Fruit fly (Drosophila melanogaster) whole organism, embryonic: ENCODE results near the gene CG11353.

Experiments used
- ATbp ChIP-seq: fragments of 200-800 bp; sonication (Bioruptor generic); optimal IDR thresholded peaks from 2 replicates; lab custom pipeline; 2017; ENCODE audit warnings: missing biosample characterization, mild to moderate bottlenecking, missing genetic modification characterization, missing genetic modification reagents
- Adf1 ChIP-seq: fragments of 200-800 bp; sonication (Bioruptor generic); IDR thresholded peaks from 2 replicates; pipeline ENCODE4 v1.3.6; 2022; ENCODE audit warnings: missing biosample characterization, missing genetic modification characterization
- CG11695 ChIP-seq: fragments of 200-800 bp; sonication (Bioruptor generic); IDR thresholded peaks from 3 replicates; pipeline ENCODE4 v1.3.6; 2022; ENCODE audit warnings: missing biosample characterization, missing genetic modification characterization
- CG12071 ChIP-seq: fragments of 200-800 bp; sonication (Bioruptor generic); optimal IDR thresholded peaks from 3 replicates; lab custom pipeline; 2018; ENCODE audit warnings: missing biosample characterization, mild to moderate bottlenecking, missing genetic modification characterization
- CG1233 ChIP-seq: fragments of 200-800 bp; sonication (Bioruptor generic); optimal IDR thresholded peaks from 4 replicates; lab custom pipeline; 2018; ENCODE audit warnings: missing biosample characterization, mild to moderate bottlenecking, missing genetic modification characterization
- CG12942 ChIP-seq: fragments of 200-800 bp; sonication (Bioruptor generic); optimal IDR thresholded peaks from 3 replicates; lab custom pipeline; 2016; ENCODE audit warnings: missing biosample characterization, missing genetic modification characterization
- CG14050 ChIP-seq: fragments of 200-800 bp; sonication (Bioruptor generic); IDR thresholded peaks from 3 replicates; pipeline ENCODE4 v1.3.6; 2022; ENCODE audit warnings: missing biosample characterization, missing genetic modification characterization
- CG1603 ChIP-seq: fragments of 200-800 bp; sonication (Bioruptor generic); optimal IDR thresholded peaks from 2 replicates; lab custom pipeline; 2019; ENCODE audit warnings: missing biosample characterization, mild to moderate bottlenecking, missing genetic modification characterization, moderate library complexity
- CG1647 ChIP-seq: fragments of 200-800 bp; sonication (Bioruptor generic); optimal IDR thresholded peaks from 3 replicates; lab custom pipeline; 2016; ENCODE audit warnings: missing biosample characterization, missing genetic modification characterization
- CG16813 ChIP-seq: fragments of 200-800 bp; sonication (Bioruptor generic); IDR thresholded peaks from 3 replicates; pipeline ENCODE4 v1.3.6; 2022; ENCODE audit warnings: missing biosample characterization, missing genetic modification characterization; ENCODE audit not compliant: partially characterized antibody
- CG17568 ChIP-seq: fragments of 200-800 bp; sonication (Bioruptor generic); optimal IDR thresholded peaks from 2 replicates; lab custom pipeline; 2018; ENCODE audit warnings: missing biosample characterization, mild to moderate bottlenecking, missing genetic modification characterization, moderate library complexity
- CG18619 ChIP-seq: fragments of 200-800 bp; sonication (Bioruptor generic); optimal IDR thresholded peaks from 3 replicates; lab custom pipeline; 2017; ENCODE audit warnings: missing biosample characterization, mild to moderate bottlenecking, missing genetic modification characterization
- CG2875 ChIP-seq: fragments of 200-800 bp; sonication (Bioruptor generic); optimal IDR thresholded peaks from 2 replicates; lab custom pipeline; 2017; ENCODE audit warnings: missing biosample characterization, mild to moderate bottlenecking, missing genetic modification characterization, missing genetic modification reagents
- CG31365 ChIP-seq: fragments of 200-800 bp; sonication (Bioruptor generic); optimal IDR thresholded peaks from 2 replicates; lab custom pipeline; 2018; ENCODE audit warnings: missing biosample characterization, mild to moderate bottlenecking, missing genetic modification characterization
- CG31441 ChIP-seq: fragments of 200-800 bp; sonication (Bioruptor generic); IDR thresholded peaks from 2 replicates; pipeline ENCODE4 v1.3.6; 2022; ENCODE audit warnings: missing biosample characterization, missing genetic modification characterization
- CG33557 ChIP-seq: fragments of 200-800 bp; sonication (Bioruptor generic); optimal IDR thresholded peaks from 2 replicates; lab custom pipeline; 2019; ENCODE audit warnings: missing biosample characterization, mild to moderate bottlenecking, missing genetic modification characterization, moderate library complexity
- CG4424 ChIP-seq: fragments of 200-800 bp; sonication (Bioruptor generic); optimal IDR thresholded peaks from 3 replicates; lab custom pipeline; 2016; ENCODE audit warnings: missing biosample characterization, missing genetic modification characterization
- CG6854 ChIP-seq: fragments of 200-800 bp; sonication (Bioruptor generic); optimal IDR thresholded peaks from 3 replicates; lab custom pipeline; 2017; ENCODE audit warnings: missing biosample characterization, mild to moderate bottlenecking, missing genetic modification characterization
- CG7928 ChIP-seq: fragments of 200-800 bp; sonication (Bioruptor generic); optimal IDR thresholded peaks from 2 replicates; lab custom pipeline; 2017; ENCODE audit warnings: missing biosample characterization, mild to moderate bottlenecking, missing genetic modification characterization
- CG9817 ChIP-seq: fragments of 200-800 bp; sonication (Bioruptor generic); optimal IDR thresholded peaks from 2 replicates; lab custom pipeline; 2018; ENCODE audit warnings: missing biosample characterization, mild to moderate bottlenecking, missing genetic modification characterization, moderate library complexity
- CrebB ChIP-seq: fragments of 200-800 bp; sonication (Bioruptor generic); optimal IDR thresholded peaks from 3 replicates; lab custom pipeline; 2018; ENCODE audit warnings: missing biosample characterization, mild to moderate bottlenecking, missing genetic modification characterization
- D19A ChIP-seq: fragments of 200-800 bp; optimal IDR thresholded peaks from 3 replicates; lab custom pipeline; 2019; ENCODE audit warnings: missing biosample characterization, mild to moderate bottlenecking, missing genetic modification characterization, moderate library complexity
- Deaf1 ChIP-seq: fragments of 200-800 bp; optimal IDR thresholded peaks from 3 replicates; lab custom pipeline; 2019; ENCODE audit warnings: missing biosample characterization, mild to moderate bottlenecking, missing genetic modification characterization, moderate library complexity
- Dip2 ChIP-seq: fragments of 200-800 bp; sonication (Bioruptor generic); IDR thresholded peaks from 2 replicates; pipeline ENCODE4 v1.3.6; 2022; ENCODE audit warnings: missing biosample characterization, missing genetic modification characterization
- Drgx ChIP-seq: fragments of 200-800 bp; sonication (Bioruptor generic); IDR thresholded peaks from 2 replicates; pipeline ENCODE4 v1.3.6; 2022; ENCODE audit warnings: missing biosample characterization, missing genetic modification characterization
- Gug ChIP-seq: fragments of 200-800 bp; sonication (Bioruptor generic); IDR thresholded peaks from 4 replicates; pipeline ENCODE4 v1.3.6; 2022; ENCODE audit warnings: missing biosample characterization, missing genetic modification characterization
- HmgZ ChIP-seq: fragments of 200-800 bp; sonication (Bioruptor generic); optimal IDR thresholded peaks from 2 replicates; lab custom pipeline; 2018; ENCODE audit warnings: missing biosample characterization, mild to moderate bottlenecking, missing genetic modification characterization
- Lim3 ChIP-seq: fragments of 200-800 bp; sonication (Bioruptor generic); IDR thresholded peaks from 2 replicates; pipeline ENCODE4 v1.3.6; 2022; ENCODE audit warnings: missing biosample characterization, missing genetic modification characterization
- Meics ChIP-seq: fragments of 200-800 bp; sonication (Bioruptor generic); optimal IDR thresholded peaks from 2 replicates; lab custom pipeline; 2017; ENCODE audit warnings: missing biosample characterization, mild to moderate bottlenecking, missing genetic modification characterization
- Myb ChIP-seq: fragments of 200-800 bp; sonication (Bioruptor generic); optimal IDR thresholded peaks from 2 replicates; lab custom pipeline; 2016; ENCODE audit warnings: missing biosample characterization, missing genetic modification characterization
- NK7.1 ChIP-seq: fragments of 200-800 bp; sonication (Bioruptor generic); optimal IDR thresholded peaks from 3 replicates; lab custom pipeline; 2016; ENCODE audit warnings: missing biosample characterization, missing genetic modification characterization
- Ptx1 ChIP-seq: fragments of 200-800 bp; sonication (Bioruptor generic); IDR thresholded peaks from 2 replicates; pipeline ENCODE4 v1.3.6; 2022; ENCODE audit warnings: missing biosample characterization, missing genetic modification characterization
- Sox100B ChIP-seq: fragments of 200-800 bp; sonication (Bioruptor generic); optimal IDR thresholded peaks from 3 replicates; lab custom pipeline; 2018; ENCODE audit warnings: missing biosample characterization, mild to moderate bottlenecking, missing genetic modification characterization
- Sox102F ChIP-seq: fragments of 200-800 bp; sonication (Bioruptor generic); optimal IDR thresholded peaks from 2 replicates; lab custom pipeline; 2018; ENCODE audit warnings: missing biosample characterization, mild to moderate bottlenecking, missing genetic modification characterization, moderate library complexity
- Sry-δ ChIP-seq: fragments of 200-800 bp; sonication (Bioruptor generic); optimal IDR thresholded peaks from 2 replicates; lab custom pipeline; 2016; ENCODE audit warnings: missing biosample characterization, missing genetic modification characterization
- al ChIP-seq: fragments of 200-800 bp; sonication (Bioruptor generic); IDR thresholded peaks from 2 replicates; pipeline ENCODE4 v1.3.6; 2022; ENCODE audit warnings: missing biosample characterization, missing genetic modification characterization
- cato ChIP-seq: fragments of 200-800 bp; sonication (Bioruptor generic); optimal IDR thresholded peaks from 2 replicates; lab custom pipeline; 2016; ENCODE audit warnings: missing biosample characterization, missing genetic modification characterization, borderline replicate concordance
- caup ChIP-seq: fragments of 200-800 bp; sonication (Bioruptor generic); optimal IDR thresholded peaks from 3 replicates; lab custom pipeline; 2017; ENCODE audit warnings: missing biosample characterization, mild to moderate bottlenecking, missing genetic modification characterization, moderate library complexity; ENCODE audit not compliant: severe bottlenecking
- corto ChIP-seq: fragments of 200-800 bp; sonication (Bioruptor generic); optimal IDR thresholded peaks from 2 replicates; lab custom pipeline; 2016; ENCODE audit warnings: missing biosample characterization, mild to moderate bottlenecking, missing genetic modification characterization, moderate library complexity
- crol ChIP-seq: fragments of 200-800 bp; sonication (Bioruptor generic); IDR thresholded peaks from 2 replicates; pipeline ENCODE4 v1.3.6; 2022; ENCODE audit warnings: missing biosample characterization, missing genetic modification characterization
- gfzf ChIP-seq: fragments of 200-800 bp; sonication (Bioruptor generic); optimal IDR thresholded peaks from 2 replicates; lab custom pipeline; 2016; ENCODE audit warnings: missing biosample characterization, mild to moderate bottlenecking, missing genetic modification characterization, moderate library complexity
- gsb ChIP-seq: fragments of 200-800 bp; sonication (Bioruptor generic); IDR thresholded peaks from 2 replicates; pipeline ENCODE4 v1.3.6; 2022; ENCODE audit warnings: missing biosample characterization, missing genetic modification characterization
- inv ChIP-seq: fragments of 200-800 bp; sonication (Bioruptor generic); IDR thresholded peaks from 2 replicates; pipeline ENCODE4 v1.3.6; 2022; ENCODE audit warnings: missing biosample characterization, missing genetic modification characterization; ENCODE audit not compliant: partially characterized antibody
- jigr1 ChIP-seq: fragments of 200-800 bp; sonication (Bioruptor generic); IDR thresholded peaks from 3 replicates; pipeline ENCODE4 v1.3.6; 2022; ENCODE audit warnings: missing biosample characterization, missing genetic modification characterization
- klu ChIP-seq: fragments of 200-800 bp; sonication (Bioruptor generic); IDR thresholded peaks from 2 replicates; pipeline ENCODE4 v1.3.6; 2022; ENCODE audit warnings: missing biosample characterization, missing genetic modification characterization
- lilli ChIP-seq: fragments of 200-800 bp; sonication (Bioruptor generic); optimal IDR thresholded peaks from 3 replicates; lab custom pipeline; 2016; ENCODE audit warnings: missing biosample characterization, missing genetic modification characterization
- lov ChIP-seq, 2 experiments: fragments of 200-800 bp in 1 of 2; fragments of >200 bp in 1 of 2; sonication (Bioruptor generic) in 1 of 2; IDR thresholded peaks in 1 of 2; optimal IDR thresholded peaks in 1 of 2; 2 replicates in 1 of 2; 3 replicates in 1 of 2; pipeline versions ENCODE4 v1.3.6 to Lab custom; 2017 to 2022; ENCODE audit warnings: missing biosample characterization in 1 of 2, missing genetic modification characterization in 1 of 2
- nau ChIP-seq: fragments of 200-800 bp; sonication (Bioruptor generic); optimal IDR thresholded peaks from 3 replicates; lab custom pipeline; 2017; ENCODE audit warnings: missing biosample characterization, mild to moderate bottlenecking, missing genetic modification characterization, missing genetic modification reagents
- scrt ChIP-seq: fragments of 200-800 bp; sonication (Bioruptor generic); optimal IDR thresholded peaks from 2 replicates; lab custom pipeline; 2018; ENCODE audit warnings: missing biosample characterization, mild to moderate bottlenecking, missing genetic modification characterization, moderate library complexity
- tna ChIP-seq: fragments of 200-800 bp; sonication (Bioruptor generic); IDR thresholded peaks from 2 replicates; pipeline ENCODE4 v1.3.6; 2022; ENCODE audit warnings: missing biosample characterization, missing genetic modification characterization; ENCODE audit not compliant: partially characterized antibody
- wor ChIP-seq: fragments of 200-800 bp; sonication (Bioruptor generic); IDR thresholded peaks from 2 replicates; pipeline ENCODE4 v1.3.6; 2022; ENCODE audit warnings: missing biosample characterization, missing genetic modification characterization

CG11353 gene

DNA sequence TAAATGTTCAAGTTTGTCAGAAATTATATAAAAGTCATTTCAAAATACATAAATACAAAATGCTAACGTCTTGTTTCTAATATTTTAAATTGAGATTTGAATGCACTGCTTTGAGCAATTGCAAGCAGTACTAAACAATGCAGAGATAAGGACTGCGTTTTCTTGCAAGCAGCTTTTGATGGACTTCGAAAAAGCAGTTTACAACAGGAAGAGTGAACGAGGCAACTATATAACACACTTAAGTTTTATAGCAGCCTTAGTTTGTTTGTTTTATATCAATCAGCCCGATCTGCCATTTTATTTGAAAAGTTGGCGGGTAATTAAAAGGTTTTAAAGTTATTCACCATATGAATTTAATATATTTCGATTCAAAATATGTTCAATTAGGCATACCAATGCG is 20.4 kb downstream of the CG11353 start (continued):
- no peak; the same call in 1 of the 2 replicates for TF ChIP-seq inv (GFP tag; lab: Robert Waterston, UW)
- TF ChIP-seq ATbp (GFP tag; lab: Kevin White, UChicago), result no peak
- TF ChIP-seq scrt (GFP tag; lab: Kevin White, UChicago), result no peak
- TF ChIP-seq tna, result no peak
- TF ChIP-seq CG2875, result no peak
- TF ChIP-seq Sry-δ, result peak; percentile 5
- TF ChIP-seq CG9817 (tag; lab: Kevin White, UChicago), result no peak
- no peak for TF ChIP-seq CG1647
- TF ChIP-seq HmgZ, result peak; percentile 66
- TF ChIP-seq nau (GFP tag; lab: Kevin White, UChicago), result no peak
- TF ChIP-seq Gug (GFP tag; lab: Robert Waterston, UW), result no peak
- TF ChIP-seq caup, result no peak
- no peak for TF ChIP-seq jigr1 (GFP tag; lab: Robert Waterston, UW)
- TF ChIP-seq Deaf1 (tag; lab: Kevin White, UChicago), result no peak
- TF ChIP-seq CG31365 (tag; lab: Kevin White, UChicago), result peak; percentile 99
- no peak for TF ChIP-seq CG14050 (GFP tag; lab: Robert Waterston, UW)
- no peak for TF ChIP-seq gsb (GFP tag; lab: Robert Waterston, UW)
- no peak for TF ChIP-seq NK7.1 (GFP tag; lab: Kevin White, UChicago)
- no peak for TF ChIP-seq CG11695
- no peak for TF ChIP-seq CG1233 (GFP tag; lab: Kevin White, UChicago)
- no peak for TF ChIP-seq lov (optimal IDR thresholded peaks at IDR 0.05; lab: Kevin White, UChicago)
- TF ChIP-seq lov (GFP tag; IDR thresholded peaks at IDR 0.05; lab: Robert Waterston, UW), result no peak
- TF ChIP-seq al (GFP tag; lab: Robert Waterston, UW), result no peak
- TF ChIP-seq crol (GFP tag; lab: Robert Waterston, UW), result no peak
- TF ChIP-seq D19A, result no peak
- no peak for TF ChIP-seq wor
- peak; percentile 44 for TF ChIP-seq CG1603
- peak; percentile 26; the same call in 1 of the 2 replicates for TF ChIP-seq Adf1
- no peak for TF ChIP-seq CG17568 (GFP tag; lab: Kevin White, UChicago)
- peak; percentile 94 for TF ChIP-seq Myb
- TF ChIP-seq CG12071 (GFP tag; lab: Kevin White, UChicago), result no peak
- no peak for TF ChIP-seq Drgx (GFP tag; lab: Robert Waterston, UW)
- no peak for TF ChIP-seq lilli (GFP tag; lab: Kevin White, UChicago)
- no peak for TF ChIP-seq Dip2 (GFP tag; lab: Robert Waterston, UW)
- TF ChIP-seq Sox100B, result no peak
- no peak for TF ChIP-seq corto (GFP tag; lab: Kevin White, UChicago)
- no peak for TF ChIP-seq Meics (GFP tag; lab: Kevin White, UChicago)
- TF ChIP-seq CG31441 (GFP tag; lab: Robert Waterston, UW), result no peak
- no peak for TF ChIP-seq CG33557
- TF ChIP-seq cato, result no peak
- no peak for TF ChIP-seq CG4424
- TF ChIP-seq gfzf (GFP tag; lab: Kevin White, UChicago), result no peak
- TF ChIP-seq CrebB (tag; lab: Kevin White, UChicago), result no peak
- TF ChIP-seq Lim3 (GFP tag; lab: Robert Waterston, UW), result no peak
- no peak for TF ChIP-seq CG18619 (GFP tag; lab: Kevin White, UChicago)
- peak; percentile 39; the same call in 1 of the 2 replicates for TF ChIP-seq Ptx1 (GFP tag; lab: Robert Waterston, UW)
- TF ChIP-seq CG12942 (GFP tag; lab: Kevin White, UChicago), result no peak
- no peak for TF ChIP-seq CG7928 (GFP tag; lab: Kevin White, UChicago)
- no peak for TF ChIP-seq CG6854 (GFP tag; lab: Kevin White, UChicago)
- TF ChIP-seq klu (GFP tag; lab: Robert Waterston, UW), result no peak
- no peak for TF ChIP-seq Sox102F (GFP tag; lab: Kevin White, UChicago)
- TF ChIP-seq CG16813, result peak; percentile 37; the same call in 1 of the 3 replicates
